Worm (Caenorhabditis elegans): ENCODE results near the gene srg-9.
A peak's percentile ranks its signal among the peaks of the same experiment; 100 is the strongest.

Gene srg-9

ce11 chrIII:6280070-6280596 is 23.6 kb upstream of the srg-9 start, which contains the start of gene hmg-1.2 (continued):
- peak; percentile 67 for TF ChIP-seq Y55F3AM.14 (GFP tag; optimal IDR thresholded peaks at IDR 0.05)
- no peak for TF ChIP-seq nhr-10 (tag; optimal IDR thresholded peaks at IDR 0.05)
- no peak for TF ChIP-seq elt-3 (tag; optimal IDR thresholded peaks at IDR 0.05)
- TF ChIP-seq unc-39 (tag; optimal IDR thresholded peaks at IDR 0.05) = no peak
- TF ChIP-seq unc-55 (GFP tag; optimal IDR thresholded peaks at IDR 0.05) = peak; percentile 82

- TF ChIP-seq lin-13 (GFP tag; optimal IDR thresholded peaks at IDR 0.05) = no peak
- TF ChIP-seq sma-9 (GFP tag; optimal IDR thresholded peaks at IDR 0.05) = peak; percentile 3
- no peak for TF ChIP-seq sma-9 (tag; optimal IDR thresholded peaks at IDR 0.05)
These were observed 22.9 kb upstream of the srg-9 start for ce11 chrIII:6279453-6279852.

- TF ChIP-seq ztf-4 (tag; optimal IDR thresholded peaks at IDR 0.05) = no peak
- TF ChIP-seq lin-39 (tag; optimal IDR thresholded peaks at IDR 0.05) = no peak
- peak; percentile 91 for TF ChIP-seq sma-9 (GFP tag; optimal IDR thresholded peaks at IDR 0.05)
- no peak for TF ChIP-seq sma-9 (tag; optimal IDR thresholded peaks at IDR 0.05)
- no peak for TF ChIP-seq nhr-12 (tag; optimal IDR thresholded peaks at IDR 0.05)
- TF ChIP-seq nhr-6 (tag; optimal IDR thresholded peaks at IDR 0.05) = no peak
- no peak for TF ChIP-seq blmp-1 (tag; optimal IDR thresholded peaks at IDR 0.05; ENCODE audit: insufficient read depth)
- TF ChIP-seq nhr-23 (tag; optimal IDR thresholded peaks at IDR 0.05) = no peak
- no peak for TF ChIP-seq ztf-1 (GFP tag; conservative IDR thresholded peaks at IDR 0.05)
- no peak for TF ChIP-seq lin-11 (tag; optimal IDR thresholded peaks at IDR 0.05)
- no peak for TF ChIP-seq unc-62 (GFP tag; optimal IDR thresholded peaks at IDR 0.05)
- TF ChIP-seq ceh-82 (tag; optimal IDR thresholded peaks at IDR 0.05) = no peak
- peak; percentile 61 for TF ChIP-seq mab-5 (tag; optimal IDR thresholded peaks at IDR 0.05)
- TF ChIP-seq snpc-4 (tag; optimal IDR thresholded peaks at IDR 0.05) = peak; percentile 25
- TF ChIP-seq ceh-16 (tag; optimal IDR thresholded peaks at IDR 0.05) = no peak
- TF ChIP-seq lin-13 (GFP tag; optimal IDR thresholded peaks at IDR 0.05) = peak; percentile 49
- TF ChIP-seq unc-39 (tag; optimal IDR thresholded peaks at IDR 0.05) = no peak
- TF ChIP-seq ZK546.5 (tag; optimal IDR thresholded peaks at IDR 0.05) = no peak
- TF ChIP-seq elt-1 (tag; optimal IDR thresholded peaks at IDR 0.05) = no peak
- peak; percentile 63 for TF ChIP-seq gmeb-1 (tag; optimal IDR thresholded peaks at IDR 0.05)
- no peak for TF ChIP-seq skn-1 (tag; optimal IDR thresholded peaks at IDR 0.05)
- TF ChIP-seq fos-1 (tag; optimal IDR thresholded peaks at IDR 0.05) = peak; percentile 54
- TF ChIP-seq ztf-11 (tag; optimal IDR thresholded peaks at IDR 0.05) = no peak
- peak; percentile 66 for TF ChIP-seq crh-2 (tag; optimal IDR thresholded peaks at IDR 0.05)
- no peak for TF ChIP-seq ama-1 (optimal IDR thresholded peaks at IDR 0.05)
- TF ChIP-seq elt-3 (tag; optimal IDR thresholded peaks at IDR 0.05) = no peak
- TF ChIP-seq zag-1 (tag; optimal IDR thresholded peaks at IDR 0.05) = no peak
- peak; percentile 80 for TF ChIP-seq sem-4 (tag; optimal IDR thresholded peaks at IDR 0.05)
- TF ChIP-seq dmd-4 (tag; optimal IDR thresholded peaks at IDR 0.05) = no peak
- TF ChIP-seq C34F6.9 (tag; optimal IDR thresholded peaks at IDR 0.05) = peak; percentile 87
- no peak for TF ChIP-seq alr-1 (tag; optimal IDR thresholded peaks at IDR 0.05)
- TF ChIP-seq lsy-2 (tag; optimal IDR thresholded peaks at IDR 0.05) = peak in 1 of 2 experiments; percentile 80
- TF ChIP-seq sma-3 (GFP tag; optimal IDR thresholded peaks at IDR 0.05) = peak; percentile 30
- peak; percentile 85 to 90 for TF ChIP-seq mdl-1 (tag; optimal IDR thresholded peaks at IDR 0.05)
- TF ChIP-seq F13H6.1 (tag; optimal IDR thresholded peaks at IDR 0.05) = peak; percentile 70
- no peak for TF ChIP-seq peb-1 (tag; optimal IDR thresholded peaks at IDR 0.05)
- peak; percentile 57 for TF ChIP-seq nhr-129 (tag; optimal IDR thresholded peaks at IDR 0.05)
- TF ChIP-seq nhr-237 (tag; optimal IDR thresholded peaks at IDR 0.05) = no peak
- no peak for TF ChIP-seq nhr-10 (tag; optimal IDR thresholded peaks at IDR 0.05)
- TF ChIP-seq mbf-1 (tag; optimal IDR thresholded peaks at IDR 0.05) = no peak
- no peak for TF ChIP-seq nhr-11 (tag; optimal IDR thresholded peaks at IDR 0.05)
- no peak for TF ChIP-seq aly-2 (tag; optimal IDR thresholded peaks at IDR 0.05)
- TF ChIP-seq unc-55 (GFP tag; optimal IDR thresholded peaks at IDR 0.05) = peak; percentile 74
- TF ChIP-seq nhr-25 (tag; optimal IDR thresholded peaks at IDR 0.05) = no peak
- TF ChIP-seq Y55F3AM.14 (GFP tag; optimal IDR thresholded peaks at IDR 0.05) = no peak
- TF ChIP-seq nhr-77 (tag; optimal IDR thresholded peaks at IDR 0.05) = no peak
- peak; percentile 55 for TF ChIP-seq egl-27 (tag; optimal IDR thresholded peaks at IDR 0.05)
- TF ChIP-seq R02D3.7 (tag; optimal IDR thresholded peaks at IDR 0.05) = peak; percentile 2
- TF ChIP-seq nhr-21 (tag; optimal IDR thresholded peaks at IDR 0.05) = no peak
These were observed 21.8 kb upstream of the srg-9 start, which contains the start of gene C18F10.7 for ce11 chrIII:6278301-6278827. Gene C18F10.7, minus strand, starts transcription at chrIII:6278351.

Data from whole organism, L2 larva.